Worm (Caenorhabditis elegans) whole organism, midembryonic: ENCODE data around the gene efhd-1.

Source experiments
- T22C8.4 ChIP-seq: fragments of 200-800 bp; sonication (Bioruptor generic); IDR thresholded peaks from 2 replicates; pipeline ENCODE4 v1.3.6; 2022; ENCODE audit warnings: missing genetic modification characterization, missing compliant biosample characterization
- cog-1 ChIP-seq: sonication (generic microtip); optimal IDR thresholded peaks from 2 replicates; lab custom pipeline; 2016; ENCODE audit warnings: missing genetic modification characterization, missing compliant biosample characterization
- flt-1 ChIP-seq: fragments of 200-800 bp; sonication (Bioruptor generic); IDR thresholded peaks from 2 replicates; pipeline ENCODE4 v1.3.6; 2022; ENCODE audit warnings: missing genetic modification characterization, missing compliant biosample characterization
- klf-2 ChIP-seq: fragments of 200-800 bp; sonication (Bioruptor generic); conservative IDR thresholded peaks from 2 replicates; pipeline ENCODE4 v1.3.6; 2022; ENCODE audit warnings: missing genetic modification reagents, missing genetic modification characterization, missing compliant biosample characterization
- med-1 ChIP-seq: sonication (generic microtip); optimal IDR thresholded peaks from 2 replicates; lab custom pipeline; 2017; ENCODE audit warnings: missing genetic modification characterization, mild to moderate bottlenecking, missing compliant biosample characterization, antibody characterized with exemption, missing genetic modification reagents; ENCODE audit not compliant: insufficient read depth
- ztf-23 ChIP-seq: fragments of 200-800 bp; sonication (Bioruptor generic); IDR thresholded peaks from 2 replicates; pipeline ENCODE4 v1.3.6; 2022; ENCODE audit warnings: missing genetic modification reagents, missing genetic modification characterization, missing compliant biosample characterization
- ztf-29 ChIP-seq: fragments of 200-800 bp; sonication (Bioruptor generic); IDR thresholded peaks from 2 replicates; pipeline ENCODE4 v1.3.6; 2022; ENCODE audit warnings: missing genetic modification reagents, missing genetic modification characterization, missing compliant biosample characterization

- TF ChIP-seq cog-1 (tag; lab: Kevin White, UChicago) (no peak), flt-1 (GFP tag; lab: Robert Waterston, UW) (0 out of 2 replicates have a peak, but pooled peaks have one; percentile 40), med-1 (GFP tag; lab: Kevin White, UChicago) (no peak), ztf-23 (GFP tag; lab: Robert Waterston, UW) (no peak), ztf-29 (GFP tag; lab: Robert Waterston, UW) (no peak), klf-2 (GFP tag; lab: Robert Waterston, UW) (no peak), T22C8.4 (no peak)
Observed at ce11 chrII:14237245-14237806, 58.7 kb downstream of the efhd-1 start.
